Fruit fly (Drosophila melanogaster) whole organism: ENCODE measurements around the gene CG14205.

Experiments
- CG8478 ChIP-seq: fragments of >200 bp; optimal IDR thresholded peaks from 2 replicates; lab custom pipeline; 2018; ENCODE audit warnings: inconsistent platforms
- Dll ChIP-seq: fragments of >200 bp; optimal IDR thresholded peaks from 2 replicates; lab custom pipeline; 2017
- EcR ChIP-seq, 2 experiments: fragments of >200 bp; optimal IDR thresholded peaks; 2 replicates each; lab custom pipeline; 2017; ENCODE audit warnings: missing biosample characterization in 2 of 2, missing genetic modification characterization in 2 of 2, missing genetic modification reagents in 2 of 2
- pan ChIP-seq: fragments of >200 bp; optimal IDR thresholded peaks from 2 replicates; lab custom pipeline; 2017
- psq ChIP-seq: fragments of >200 bp; optimal IDR thresholded peaks from 2 replicates; lab custom pipeline; 2017
- usp ChIP-seq: fragments of >200 bp; optimal IDR thresholded peaks from 2 replicates; lab custom pipeline; 2017; ENCODE audit warnings: missing biosample characterization, missing genetic modification characterization, mixed read lengths

The CG14205 gene

DNA sequence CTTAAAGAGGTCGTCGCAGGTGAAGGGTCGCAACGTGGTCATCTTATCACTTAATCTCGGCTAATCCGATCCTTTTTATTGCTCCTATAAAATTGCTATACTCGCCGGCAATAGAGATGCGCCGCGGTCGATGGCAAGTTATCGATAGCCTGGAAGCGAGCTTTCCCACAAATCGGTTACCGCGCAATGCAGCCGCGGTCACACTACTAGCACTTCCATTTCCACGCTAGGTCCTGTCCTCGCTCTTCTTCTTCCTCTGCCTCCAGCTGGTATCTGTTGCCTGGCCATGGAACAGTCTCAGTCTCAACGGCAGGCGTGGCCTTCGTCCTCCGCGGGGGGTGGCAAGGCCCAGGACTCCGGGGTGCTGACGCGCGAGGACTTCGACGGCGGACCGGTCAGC is 30.5 kb downstream of the CG14205 start, which contains the start of the genes Naa20A and MKP-4:
Gene Naa20A (minus strand): TSS at position 151 of the 400 bp plus-strand sequence.
Gene MKP-4 (plus strand): TSS at position 191 of the 400 bp plus-strand sequence.
- no peak for TF ChIP-seq CG8478
- no peak for TF ChIP-seq EcR (GFP tag; optimal IDR thresholded peaks at IDR 0.05; lab: Kevin White, UChicago)
- TF ChIP-seq psq (lab: Kevin White, UChicago), result no peak

- no peak for TF ChIP-seq usp
- TF ChIP-seq Dll (lab: Kevin White, UChicago), result no peak
- TF ChIP-seq EcR (GFP tag; optimal IDR thresholded peaks at IDR 0.05; lab: Kevin White, UChicago), result no peak
- TF ChIP-seq psq (lab: Kevin White, UChicago), result no peak
- TF ChIP-seq CG8478, result no peak
These were observed 33.0 kb downstream of the CG14205 start, which contains the start of gene CG14212 for dm6 chrX:19625405-19625804. TSS of gene CG14212 (plus strand) at chrX:19625705.

DNA sequence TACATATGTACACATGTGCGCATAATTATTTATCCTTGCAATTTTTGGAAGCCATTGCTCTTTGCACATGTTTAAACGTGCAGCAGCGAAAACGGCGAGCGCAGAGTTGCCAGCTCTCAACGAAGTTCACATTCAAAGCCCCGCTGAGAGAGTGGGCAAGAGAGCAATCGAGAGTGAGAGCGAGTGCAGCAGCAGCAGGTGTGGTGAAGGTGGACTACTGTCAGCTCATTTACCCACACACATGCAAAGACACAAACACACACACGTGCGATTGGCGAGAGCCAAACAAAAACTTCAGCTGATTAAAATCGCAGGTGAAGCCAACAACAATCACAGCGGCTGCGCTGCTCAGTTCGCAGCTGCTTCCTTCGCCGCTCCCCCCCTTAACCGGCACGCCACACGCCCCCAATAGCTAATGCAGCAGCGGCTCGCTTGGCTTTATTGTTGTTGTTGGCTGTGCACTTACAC is 39.0 kb downstream of the CG14205 start:
- no peak for TF ChIP-seq EcR (GFP tag; optimal IDR thresholded peaks at IDR 0.05; lab: Kevin White, UChicago)
- TF ChIP-seq Dll (lab: Kevin White, UChicago), result peak; percentile 81

- TF ChIP-seq CG8478 (no peak), Dll (lab: Kevin White, UChicago) (peak; percentile 8)
These were observed 44.6 kb downstream of the CG14205 start for dm6 chrX:19637002-19637420.

dm6 chrX:19637434-19638327 is 45.3 kb downstream of the CG14205 start:
- TF ChIP-seq Dll (lab: Kevin White, UChicago), result no peak
- TF ChIP-seq CG8478, result peak; percentile 73
- TF ChIP-seq psq (lab: Kevin White, UChicago), result no peak
- no peak for TF ChIP-seq pan (lab: Kevin White, UChicago)
- no peak for TF ChIP-seq EcR (GFP tag; optimal IDR thresholded peaks at IDR 0.05; lab: Kevin White, UChicago)
- no peak for TF ChIP-seq usp

DNA sequence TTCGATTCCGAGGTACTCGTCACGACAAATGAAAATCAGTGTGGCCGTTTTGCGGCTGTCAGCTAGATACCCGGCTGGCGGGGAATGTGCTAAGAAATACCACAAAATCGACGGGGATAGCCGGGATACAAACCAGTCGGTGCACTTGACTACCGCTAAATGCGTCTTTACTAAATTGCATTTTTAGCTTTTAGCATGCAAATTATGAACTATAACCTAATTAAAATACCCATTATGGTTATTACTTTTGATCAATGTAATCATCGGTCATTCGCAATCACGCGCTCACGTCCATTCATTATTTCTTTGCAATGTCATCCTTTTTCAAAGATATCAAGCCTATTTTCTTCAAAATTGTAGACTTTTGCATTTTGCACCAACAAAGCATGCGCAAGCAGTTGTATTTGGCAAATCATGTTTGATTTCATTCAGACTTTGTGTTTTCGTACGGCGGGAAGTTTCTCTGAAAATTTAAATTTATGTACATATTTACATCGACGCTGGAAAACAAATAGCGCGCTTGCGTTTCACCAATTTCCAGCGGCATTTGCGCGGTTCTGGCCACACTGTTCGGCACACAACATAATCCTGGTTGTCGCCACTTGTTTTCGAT is 46.0 kb downstream of the CG14205 start, which contains the start of gene Rcd-1:
Gene Rcd-1 (plus strand): TSS at position 440 of the 613 bp plus-strand sequence.
- no peak for TF ChIP-seq psq (lab: Kevin White, UChicago)

DNA sequence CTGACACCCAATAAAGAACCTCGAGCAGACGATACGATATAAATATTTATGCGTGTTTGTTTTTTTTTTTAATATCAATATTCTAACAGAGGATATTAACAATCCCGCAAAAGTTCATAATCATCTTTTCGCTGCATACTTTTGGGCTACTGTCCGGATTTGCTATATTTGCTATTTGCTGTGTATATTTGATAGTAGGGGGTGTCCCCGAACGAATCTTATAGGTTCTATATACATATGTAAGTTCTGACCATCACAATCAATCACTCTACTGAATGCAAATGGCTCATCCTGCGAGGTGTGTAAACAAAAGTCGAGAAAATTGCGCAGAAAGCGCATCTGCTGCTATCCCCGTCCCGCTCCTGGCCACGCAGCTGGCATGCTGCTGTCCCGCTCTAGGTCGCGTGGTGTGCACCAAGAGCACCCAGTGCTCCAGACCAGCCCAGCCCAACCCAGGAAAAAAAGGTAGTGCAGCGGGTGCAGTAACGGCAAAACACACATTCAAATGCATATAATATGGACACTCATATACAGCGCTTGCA is 48.4 kb downstream of the CG14205 start:
- TF ChIP-seq Dll (lab: Kevin White, UChicago), result no peak
- no peak for TF ChIP-seq EcR (GFP tag; optimal IDR thresholded peaks at IDR 0.05; lab: Kevin White, UChicago)
- TF ChIP-seq CG8478, result peak; percentile 54
- no peak for TF ChIP-seq pan (lab: Kevin White, UChicago)
- no peak for TF ChIP-seq psq (lab: Kevin White, UChicago)
- TF ChIP-seq usp, result no peak

DNA sequence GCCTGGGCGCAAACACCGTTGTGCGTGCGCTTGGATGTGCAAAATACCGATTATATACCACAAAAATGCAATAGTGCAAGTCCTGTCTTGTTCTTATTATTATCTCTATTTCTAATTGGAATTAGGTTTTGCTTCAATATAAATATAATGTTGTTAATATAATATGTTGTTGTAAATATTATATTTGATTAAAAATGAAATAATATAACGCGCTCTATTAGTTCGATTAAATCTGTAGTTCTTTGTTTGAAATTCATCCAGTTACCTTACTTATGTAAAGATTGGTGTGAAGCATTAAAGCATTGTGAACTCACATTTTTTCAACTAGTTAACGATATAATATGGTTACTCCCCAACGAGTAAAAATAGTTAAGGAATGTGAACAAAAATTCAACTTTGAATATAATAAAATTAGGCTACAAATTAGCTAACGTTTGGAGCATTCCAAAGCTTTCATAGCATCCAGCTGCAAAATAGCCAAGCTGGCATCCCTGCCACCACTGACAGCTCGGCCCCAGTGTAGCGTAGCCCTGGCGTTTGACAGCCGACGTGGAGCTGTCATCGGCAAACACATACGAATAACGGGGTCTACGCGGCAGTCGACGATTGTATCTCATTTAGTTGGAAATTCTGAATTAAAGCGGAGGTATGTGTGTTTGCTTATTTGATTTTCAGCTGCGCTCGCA is 50.6 kb downstream of the CG14205 start, which contains the start of the genes CG12237 and Sec61gamma:
Gene CG12237 (minus strand): TSS at position 51 of the 686 bp plus-strand sequence.
Gene Sec61gamma (plus strand): TSS at position 509 of the 686 bp plus-strand sequence.
- no peak for TF ChIP-seq Dll (lab: Kevin White, UChicago)
- no peak for TF ChIP-seq psq (lab: Kevin White, UChicago)
- TF ChIP-seq usp, result no peak
- TF ChIP-seq CG8478, result no peak
- no peak for TF ChIP-seq pan (lab: Kevin White, UChicago)
- no peak for TF ChIP-seq EcR (GFP tag; optimal IDR thresholded peaks at IDR 0.05; lab: Kevin White, UChicago)
